Worm (Caenorhabditis elegans) whole organism, L1 larva: ENCODE data around the gene C09B8.8.

ENCODE experiments used
- alr-1 ChIP-seq: fragments of 200-800 bp; sonication (Bioruptor generic); optimal IDR thresholded peaks from 2 replicates; lab custom pipeline; 2018; ENCODE audit warnings: borderline replicate concordance, mild to moderate bottlenecking, missing genetic modification characterization, missing compliant biosample characterization
- fkh-10 ChIP-seq: sonication (generic microtip); optimal IDR thresholded peaks from 2 replicates; lab custom pipeline; 2017; ENCODE audit warnings: missing biosample characterization, missing genetic modification reagents, missing genetic modification characterization
- nhr-237 ChIP-seq: fragments of 150-350 bp; optimal IDR thresholded peaks from 2 replicates; lab custom pipeline; 2014; ENCODE audit warnings: missing biosample characterization, missing genetic modification characterization
- snpc-4 ChIP-seq: fragments of 150-350 bp; optimal IDR thresholded peaks from 2 replicates; lab custom pipeline; 2014; ENCODE audit warnings: missing biosample characterization, missing genetic modification characterization

- TF ChIP-seq alr-1 (tag; lab: Kevin White, UChicago) (no peak), fkh-10 (GFP tag; lab: Kevin White, UChicago) (no peak), nhr-237 (tag; lab: Kevin White, UChicago) (no peak), snpc-4 (tag; lab: Kevin White, UChicago) (no peak)
Measured at ce11 chrX:6024977-6025376, 9.7 kb downstream of the C09B8.8 start.
